Fruit fly (Drosophila melanogaster): ENCODE data around the gene CG44085.

Gene CG44085

DNA sequence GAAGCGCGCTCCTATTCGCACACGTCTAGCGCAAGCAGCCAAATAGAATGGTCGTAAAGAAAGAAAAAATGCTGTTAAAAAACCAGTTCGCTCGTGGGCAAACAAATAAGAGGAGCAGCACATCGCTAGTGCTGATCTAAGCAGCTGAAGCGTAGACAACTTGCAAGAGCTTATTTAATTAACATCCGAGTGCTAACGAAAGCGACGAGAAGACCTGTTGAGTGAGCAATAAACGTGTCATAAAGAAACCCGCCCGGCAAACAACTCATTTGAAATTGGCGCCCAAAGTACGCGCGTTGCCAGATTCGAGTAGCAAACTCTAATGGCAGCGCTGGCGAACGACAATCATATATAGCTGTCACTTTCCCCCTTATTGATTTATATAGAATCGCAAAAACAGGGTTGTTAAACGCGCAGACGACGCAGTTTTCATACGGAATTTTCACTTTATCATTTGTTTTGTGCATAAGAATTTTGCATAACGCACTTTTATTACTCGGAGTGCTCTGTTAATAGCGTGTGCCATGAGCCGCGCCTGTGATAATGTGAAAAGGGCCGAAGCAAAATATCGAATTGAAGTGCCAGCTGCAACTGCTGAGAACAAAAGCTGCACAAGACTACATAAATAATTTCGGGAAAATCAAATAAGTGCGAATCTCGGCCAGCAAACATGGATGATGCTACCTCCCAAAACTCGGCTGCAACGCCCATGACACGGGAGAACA is 35.3 kb downstream of the CG44085 start (continued):
- peak; percentile 40; the same call in 1 of the 2 replicates for TF ChIP-seq Scr (GFP tag; IDR thresholded peaks at IDR 0.05; ENCODE audit: partially characterized antibody)
- TF ChIP-seq ranshi (GFP tag; IDR thresholded peaks at IDR 0.05) = no peak; the same call in 1 of the 2 replicates
- no peak for TF ChIP-seq p53 (GFP tag; optimal IDR thresholded peaks at IDR 0.05)
- no peak for TF ChIP-seq CG11247 (GFP tag; IDR thresholded peaks at IDR 0.05)
- TF ChIP-seq pzg (GFP tag; optimal IDR thresholded peaks at IDR 0.05) = peak; percentile 85
- TF ChIP-seq BEAF-32 (GFP tag; optimal IDR thresholded peaks at IDR 0.05) = peak; percentile 37
- peak; percentile 98 for TF ChIP-seq nerfin-1 (tag; optimal IDR thresholded peaks at IDR 0.05)
- TF ChIP-seq CG15479 (GFP tag; optimal IDR thresholded peaks at IDR 0.05) = peak; percentile 39
- peak; percentile 57 for TF ChIP-seq CG1832 (GFP tag; optimal IDR thresholded peaks at IDR 0.05)
- TF ChIP-seq Adf1 (GFP tag; IDR thresholded peaks at IDR 0.05) = peak; percentile 65
- peak; percentile 98 for TF ChIP-seq Dp (GFP tag; optimal IDR thresholded peaks at IDR 0.05)
- peak; percentile 84 for TF ChIP-seq HmgD (GFP tag; optimal IDR thresholded peaks at IDR 0.05)
- peak; percentile 97 for TF ChIP-seq onecut (GFP tag; IDR thresholded peaks at IDR 0.05)
- TF ChIP-seq Mes4 (GFP tag; optimal IDR thresholded peaks at IDR 0.05) = peak; percentile 46
- TF ChIP-seq nmo (GFP tag; optimal IDR thresholded peaks at IDR 0.05) = peak; percentile 70
- TF ChIP-seq Fer1 (GFP tag; optimal IDR thresholded peaks at IDR 0.05) = peak; percentile 22
- peak; percentile 70 for TF ChIP-seq sens (GFP tag)
- no peak for TF ChIP-seq insv (GFP tag; optimal IDR thresholded peaks at IDR 0.05)
- TF ChIP-seq sna (GFP tag; IDR thresholded peaks at IDR 0.05; ENCODE audit: partially characterized antibody) = peak; percentile 43; the same call in 1 of the 2 replicates
- no peak for TF ChIP-seq CG4707 (GFP tag; optimal IDR thresholded peaks at IDR 0.05)
- TF ChIP-seq CG17186 (GFP tag; optimal IDR thresholded peaks at IDR 0.05) = peak; percentile 44
- peak; percentile 12 for TF ChIP-seq ftz-f1 (GFP tag; optimal IDR thresholded peaks at IDR 0.05)
- peak; percentile 7 for TF ChIP-seq CrebB (tag; optimal IDR thresholded peaks at IDR 0.05)
- no peak for TF ChIP-seq cas (GFP tag; IDR thresholded peaks at IDR 0.05)
- TF ChIP-seq dm (GFP tag; optimal IDR thresholded peaks at IDR 0.05) = peak; percentile 4
- peak; percentile 88 for TF ChIP-seq Med (GFP tag)
- TF ChIP-seq nau (GFP tag; optimal IDR thresholded peaks at IDR 0.05) = peak; percentile 4
- TF ChIP-seq ERR (GFP tag; optimal IDR thresholded peaks at IDR 0.05) = no peak
- peak; percentile 56 for TF ChIP-seq CG12659 (GFP tag; optimal IDR thresholded peaks at IDR 0.05)
- 0 out of 3 replicates have a peak, but pooled peaks have one; percentile 38 for TF ChIP-seq CG16813 (GFP tag; IDR thresholded peaks at IDR 0.05; ENCODE audit: partially characterized antibody)
- TF ChIP-seq Myb (GFP tag; optimal IDR thresholded peaks at IDR 0.05) = peak; percentile 39
- TF ChIP-seq CG11085 (GFP tag; IDR thresholded peaks at IDR 0.05) = no peak
- TF ChIP-seq run (tag; optimal IDR thresholded peaks at IDR 0.05) = no peak
- peak; percentile 47; the same call in 1 of the 3 replicates for TF ChIP-seq CG34422 (GFP tag; IDR thresholded peaks at IDR 0.05)
- peak; percentile 48 for TF ChIP-seq Sin3A (optimal IDR thresholded peaks at IDR 0.05)
- peak; percentile 70 for TF ChIP-seq gro (GFP tag; optimal IDR thresholded peaks at IDR 0.05)
- TF ChIP-seq CkIIα-i1 (GFP tag; IDR thresholded peaks at IDR 0.05) = no peak
- TF ChIP-seq trem (tag; optimal IDR thresholded peaks at IDR 0.05) = peak; percentile 47
- TF ChIP-seq ato (GFP tag; IDR thresholded peaks at IDR 0.05; ENCODE audit: partially characterized antibody) = 0 out of 2 replicates have a peak, but pooled peaks have one; percentile 48
- TF ChIP-seq CG17568 (GFP tag; optimal IDR thresholded peaks at IDR 0.05) = no peak

Data from whole organism, embryonic.